Worm (Caenorhabditis elegans) whole organism, L1 larva: ENCODE measurements around the gene rad-54.B.
A peak's percentile ranks its signal among the peaks of the same experiment; 100 is the strongest.

ENCODE experiments used
- F16B12.6 ChIP-seq: fragments of 150-350 bp; optimal IDR thresholded peaks from 2 replicates; lab custom pipeline; 2014; ENCODE audit warnings: missing biosample characterization, missing genetic modification characterization
- Y116A8C.19 ChIP-seq: sonication (generic microtip); optimal IDR thresholded peaks from 2 replicates; lab custom pipeline; 2016; ENCODE audit warnings: missing compliant biosample characterization, missing genetic modification characterization, borderline replicate concordance
- aha-1 ChIP-seq: fragments of 150-350 bp; optimal IDR thresholded peaks from 2 replicates; lab custom pipeline; 2014; ENCODE audit warnings: missing biosample characterization, missing genetic modification characterization
- alr-1 ChIP-seq: fragments of 200-800 bp; sonication (Bioruptor generic); optimal IDR thresholded peaks from 2 replicates; lab custom pipeline; 2018; ENCODE audit warnings: borderline replicate concordance, mild to moderate bottlenecking, missing genetic modification characterization, missing compliant biosample characterization
- aly-2 ChIP-seq: fragments of 150-350 bp; optimal IDR thresholded peaks from 2 replicates; lab custom pipeline; 2014; ENCODE audit warnings: missing biosample characterization, missing genetic modification characterization
- ama-1 ChIP-seq: fragments of 150-350 bp; optimal IDR thresholded peaks from 2 replicates; lab custom pipeline; 2014
- blmp-1 ChIP-seq: fragments of 150-350 bp; optimal IDR thresholded peaks from 2 replicates; lab custom pipeline; 2014; ENCODE audit warnings: missing biosample characterization, missing genetic modification characterization
- ceh-63 ChIP-seq: fragments of 200-800 bp; sonication (Bioruptor generic); optimal IDR thresholded peaks from 2 replicates; lab custom pipeline; 2018; ENCODE audit warnings: mild to moderate bottlenecking, missing genetic modification characterization, missing compliant biosample characterization
- ceh-8 ChIP-seq: fragments of 200-800 bp; sonication (Bioruptor generic); optimal IDR thresholded peaks from 2 replicates; lab custom pipeline; 2018; ENCODE audit warnings: mild to moderate bottlenecking, missing genetic modification characterization, moderate library complexity, missing compliant biosample characterization
- ceh-88 ChIP-seq: fragments of 200-800 bp; sonication (Bioruptor generic); IDR thresholded peaks from 2 replicates; pipeline ENCODE4 v1.3.6; 2022; ENCODE audit warnings: missing genetic modification characterization, missing compliant biosample characterization
- dpl-1 ChIP-seq, 3 experiments: fragments of 150-350 bp in 2 of 3; sonication (generic microtip) in 1 of 3; optimal IDR thresholded peaks; 2 replicates each; lab custom pipeline; 2014 to 2017; ENCODE audit warnings: missing biosample characterization in 3 of 3, missing genetic modification characterization in 3 of 3, missing genetic modification reagents in 3 of 3
- dsc-1 ChIP-seq: sonication (generic microtip); optimal IDR thresholded peaks from 2 replicates; lab custom pipeline; 2016; ENCODE audit warnings: mild to moderate bottlenecking, missing genetic modification characterization, missing compliant biosample characterization
- efl-1 ChIP-seq, 4 experiments: fragments of 150-350 bp; optimal IDR thresholded peaks in 3 of 4; peaks in 1 of 4; 1 replicate in 1 of 4; 2 replicates in 3 of 4; lab custom pipeline; 2014; ENCODE audit warnings: missing biosample characterization in 2 of 4, missing genetic modification characterization in 2 of 4, missing genetic modification reagents in 2 of 4
- egl-27 ChIP-seq, 2 experiments: fragments of 150-350 bp in 1 of 2; sonication (generic microtip); optimal IDR thresholded peaks; 3 replicates each; lab custom pipeline; 2017 to 2018; ENCODE audit warnings: missing biosample characterization in 2 of 2, missing genetic modification characterization in 2 of 2, missing genetic modification reagents in 2 of 2
- elt-2 ChIP-seq: sonication (generic microtip); optimal IDR thresholded peaks from 2 replicates; lab custom pipeline; 2016; ENCODE audit warnings: missing genetic modification characterization, mild to moderate bottlenecking, inconsistent platforms, missing compliant biosample characterization, missing genetic modification reagents
- fkh-10 ChIP-seq: sonication (generic microtip); optimal IDR thresholded peaks from 2 replicates; lab custom pipeline; 2017; ENCODE audit warnings: missing biosample characterization, missing genetic modification reagents, missing genetic modification characterization
- fkh-4 ChIP-seq: sonication (generic microtip); optimal IDR thresholded peaks from 2 replicates; lab custom pipeline; 2016; ENCODE audit warnings: missing compliant biosample characterization, missing genetic modification characterization, borderline replicate concordance
- fkh-8 ChIP-seq: sonication (generic microtip); optimal IDR thresholded peaks from 2 replicates; lab custom pipeline; 2016; ENCODE audit warnings: mild to moderate bottlenecking, missing genetic modification characterization, missing compliant biosample characterization
- grh-1 ChIP-seq: fragments of 200-800 bp; sonication (Bioruptor generic); IDR thresholded peaks from 2 replicates; pipeline ENCODE4 v1.3.6; 2022; ENCODE audit warnings: missing genetic modification reagents, missing genetic modification characterization, missing compliant biosample characterization
- hlh-4 ChIP-seq: sonication (generic microtip); optimal IDR thresholded peaks from 2 replicates; lab custom pipeline; 2016; ENCODE audit warnings: mild to moderate bottlenecking, missing genetic modification characterization, missing compliant biosample characterization
- hpl-2 ChIP-seq: fragments of 150-350 bp; optimal IDR thresholded peaks from 2 replicates; lab custom pipeline; 2014; ENCODE audit warnings: missing biosample characterization, missing genetic modification reagents, missing genetic modification characterization
- irx-1 ChIP-seq: sonication (generic microtip); optimal IDR thresholded peaks from 2 replicates; lab custom pipeline; 2016; ENCODE audit warnings: missing genetic modification characterization, missing compliant biosample characterization
- lin-13 ChIP-seq: fragments of 150-350 bp; optimal IDR thresholded peaks from 2 replicates; lab custom pipeline; 2014; ENCODE audit warnings: missing biosample characterization, missing genetic modification reagents, missing genetic modification characterization
- lin-14 ChIP-seq: fragments of 200-800 bp; sonication (Bioruptor generic); optimal IDR thresholded peaks from 2 replicates; lab custom pipeline; 2018; ENCODE audit warnings: mild to moderate bottlenecking, missing genetic modification characterization, moderate library complexity, missing compliant biosample characterization
- lin-15B ChIP-seq: fragments of 150-350 bp; sonication (generic microtip); optimal IDR thresholded peaks from 3 replicates; lab custom pipeline; 2014; ENCODE audit warnings: missing biosample characterization, missing genetic modification characterization
- lir-3 ChIP-seq: sonication (generic microtip); optimal IDR thresholded peaks from 2 replicates; lab custom pipeline; 2016; ENCODE audit warnings: mild to moderate bottlenecking, missing genetic modification characterization, moderate library complexity, missing compliant biosample characterization; ENCODE audit not compliant: poor library complexity
- lsy-2 ChIP-seq, 2 experiments: fragments of 150-350 bp; optimal IDR thresholded peaks; 2 replicates each; lab custom pipeline; 2014; ENCODE audit warnings: missing biosample characterization in 2 of 2, missing genetic modification characterization in 2 of 2
- mep-1 ChIP-seq: fragments of 150-350 bp; optimal IDR thresholded peaks from 2 replicates; lab custom pipeline; 2014; ENCODE audit warnings: missing biosample characterization, missing genetic modification characterization
- nhr-20 ChIP-seq: sonication (generic microtip); optimal IDR thresholded peaks from 2 replicates; lab custom pipeline; 2016; ENCODE audit warnings: mild to moderate bottlenecking, missing genetic modification characterization, missing compliant biosample characterization
- nhr-71 ChIP-seq: sonication (generic microtip); optimal IDR thresholded peaks from 2 replicates; lab custom pipeline; 2016; ENCODE audit warnings: mild to moderate bottlenecking, missing genetic modification characterization, moderate library complexity, missing compliant biosample characterization
- nhr-76 ChIP-seq: sonication (generic microtip); optimal IDR thresholded peaks from 2 replicates; lab custom pipeline; 2017; ENCODE audit warnings: missing biosample characterization, missing genetic modification characterization
- nhr-77 ChIP-seq: fragments of 150-350 bp; optimal IDR thresholded peaks from 2 replicates; lab custom pipeline; 2014; ENCODE audit warnings: missing biosample characterization, missing genetic modification characterization
- nhr-84 ChIP-seq: sonication (generic microtip); optimal IDR thresholded peaks from 2 replicates; lab custom pipeline; 2017; ENCODE audit warnings: missing biosample characterization, missing genetic modification characterization
- nhr-85 ChIP-seq: sonication (generic microtip); peaks from one replicate; lab custom pipeline; 2016; ENCODE audit warnings: missing genetic modification characterization, inconsistent platforms, missing compliant biosample characterization
- pqm-1 ChIP-seq: sonication (generic microtip); optimal IDR thresholded peaks from 3 replicates; lab custom pipeline; 2017; ENCODE audit warnings: missing biosample characterization, missing genetic modification characterization
- sup-37 ChIP-seq: fragments of 200-800 bp; sonication (Bioruptor generic); optimal IDR thresholded peaks from 2 replicates; lab custom pipeline; 2018; ENCODE audit warnings: mild to moderate bottlenecking, missing genetic modification characterization, missing compliant biosample characterization
- swsn-7 ChIP-seq: sonication (generic microtip); optimal IDR thresholded peaks from 2 replicates; lab custom pipeline; 2016; ENCODE audit warnings: missing genetic modification characterization, missing compliant biosample characterization
- tbx-2 ChIP-seq: sonication (generic microtip); optimal IDR thresholded peaks from 2 replicates; lab custom pipeline; 2016; ENCODE audit warnings: missing genetic modification characterization, missing compliant biosample characterization
- tlp-1 ChIP-seq: fragments of 150-350 bp; optimal IDR thresholded peaks from 2 replicates; lab custom pipeline; 2014; ENCODE audit warnings: missing biosample characterization, missing genetic modification characterization
- unc-130 ChIP-seq: fragments of 150-350 bp; optimal IDR thresholded peaks from 2 replicates; lab custom pipeline; 2017; ENCODE audit warnings: missing biosample characterization, missing genetic modification characterization, inconsistent platforms
- unc-30 ChIP-seq: sonication (generic microtip); optimal IDR thresholded peaks from 2 replicates; lab custom pipeline; 2017; ENCODE audit warnings: missing biosample characterization, missing genetic modification characterization
- unc-62 ChIP-seq: fragments of 150-350 bp; optimal IDR thresholded peaks from 2 replicates; lab custom pipeline; 2014; ENCODE audit warnings: missing biosample characterization, missing genetic modification reagents, missing genetic modification characterization
- unc-86 ChIP-seq: sonication (generic microtip); optimal IDR thresholded peaks from 2 replicates; lab custom pipeline; 2016; ENCODE audit warnings: missing genetic modification characterization, missing compliant biosample characterization
- vab-15 ChIP-seq: sonication (generic microtip); optimal IDR thresholded peaks from 2 replicates; lab custom pipeline; 2017; ENCODE audit warnings: missing genotype, mild to moderate bottlenecking, missing genetic modification characterization, missing compliant biosample characterization
- xbp-1 ChIP-seq: sonication (generic microtip); optimal IDR thresholded peaks from 2 replicates; lab custom pipeline; 2016; ENCODE audit warnings: missing genetic modification characterization, missing compliant biosample characterization
- zip-4 ChIP-seq: fragments of 200-800 bp; sonication (Bioruptor generic); optimal IDR thresholded peaks from 2 replicates; lab custom pipeline; 2018; ENCODE audit warnings: mild to moderate bottlenecking, missing genetic modification characterization, moderate library complexity, missing compliant biosample characterization
- ztf-4 ChIP-seq: fragments of 150-350 bp; optimal IDR thresholded peaks from 2 replicates; lab custom pipeline; 2014; ENCODE audit warnings: missing biosample characterization, missing genetic modification characterization

Gene rad-54.B

DNA sequence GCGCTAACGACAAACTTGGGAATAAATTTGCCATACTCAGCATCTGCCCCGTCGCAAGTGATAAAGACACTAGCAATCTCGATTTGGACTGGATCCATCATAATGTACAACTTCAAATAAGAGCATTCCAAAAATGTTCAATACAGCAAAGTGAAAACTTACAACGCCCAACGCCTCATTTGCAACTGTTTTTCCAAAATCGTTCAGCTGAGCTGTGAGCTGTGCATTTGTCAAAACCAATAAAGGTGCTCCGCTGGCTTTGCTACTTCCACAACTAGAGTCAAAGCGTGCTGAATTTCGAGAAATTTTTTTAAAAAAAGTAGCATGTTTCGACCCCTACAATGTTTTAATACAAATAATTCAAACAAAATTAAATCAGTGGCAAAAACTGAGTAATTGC lies 18.8 kb upstream of the rad-54.B start, which contains the start of gene Y116A8C.49:
Gene Y116A8C.49, minus strand, starts transcription at position 101 of the 400 bp plus-strand sequence.
- TF ChIP-seq aly-2 (tag; lab: Kevin White, UChicago) (no peak), mep-1 (tag; lab: Kevin White, UChicago) (no peak), lin-14 (GFP tag; lab: Kevin White, UChicago) (no peak), alr-1 (no peak), nhr-76 (no peak), swsn-7 (no peak), egl-27 (tag; optimal IDR thresholded peaks at IDR 0.05; lab: Kevin White, UChicago) (no peak), elt-2 (tag; lab: Kevin White, UChicago) (no peak), ceh-8 (GFP tag; lab: Kevin White, UChicago) (no peak), lin-13 (GFP tag; lab: Kevin White, UChicago) (no peak), aha-1 (no peak), nhr-20 (tag; lab: Kevin White, UChicago) (no peak), sup-37 (GFP tag; lab: Kevin White, UChicago) (no peak), hlh-4 (tag; lab: Kevin White, UChicago) (no peak), vab-15 (tag; lab: Kevin White, UChicago) (no peak), zip-4 (GFP tag; lab: Kevin White, UChicago) (no peak), unc-30 (tag; lab: Kevin White, UChicago) (no peak)
- TF ChIP-seq, all 84 proteins: peak for 0

DNA sequence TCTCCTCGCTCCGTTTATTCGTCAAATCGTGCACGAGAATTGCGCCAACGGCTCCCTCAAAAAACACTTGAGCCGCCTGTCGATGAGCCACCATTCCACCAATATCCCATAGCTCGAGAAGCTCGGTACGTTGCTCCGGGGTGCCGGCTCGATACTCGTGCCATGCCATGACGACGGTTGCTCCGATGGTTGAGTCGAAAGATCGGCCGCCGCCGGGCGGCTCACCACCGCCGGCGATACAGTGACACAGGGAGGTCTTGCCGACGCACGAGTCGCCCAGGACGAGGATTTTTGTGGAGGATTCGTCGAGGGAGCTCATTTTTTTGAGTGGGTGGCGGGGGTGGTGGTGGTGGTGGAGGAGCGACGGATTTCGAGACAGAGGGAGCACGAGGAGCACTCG lies 13.8 kb upstream of the rad-54.B start:
- no peak for TF ChIP-seq F16B12.6 (tag; lab: Kevin White, UChicago)
- TF ChIP-seq nhr-85 (tag; lab: Kevin White, UChicago), result no peak
- TF ChIP-seq grh-1 (GFP tag; lab: Robert Waterston, UW), result 0 out of 2 replicates have a peak, but pooled peaks have one; percentile 34
- no peak for TF ChIP-seq lir-3
- no peak for TF ChIP-seq unc-86 (tag; lab: Kevin White, UChicago)
- no peak for TF ChIP-seq nhr-77 (tag; lab: Kevin White, UChicago)
- TF ChIP-seq dsc-1, result no peak

DNA sequence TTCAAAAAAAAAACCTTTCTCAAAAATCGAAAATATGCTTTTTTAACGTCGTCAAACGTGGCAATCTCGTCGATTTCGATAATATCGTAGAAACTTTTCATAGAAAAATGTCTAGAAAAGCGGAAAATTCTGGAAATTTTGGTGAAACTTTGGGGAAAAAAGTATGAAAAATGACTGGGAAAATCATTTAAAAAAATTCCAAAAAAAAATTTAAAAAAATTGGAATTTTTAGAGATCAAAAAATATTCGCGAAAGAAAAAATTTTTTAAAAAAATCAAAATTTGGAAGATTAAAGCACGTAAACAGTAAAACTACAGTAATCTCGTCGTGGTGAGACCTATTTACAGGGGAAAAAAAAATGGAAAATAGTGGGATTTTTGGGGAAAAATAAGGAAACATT lies 10.9 kb upstream of the rad-54.B start, which contains the start of gene Y116A8C.10:
Gene Y116A8C.10, minus strand, starts transcription at position 101 of the 400 bp plus-strand sequence.
- no peak for TF ChIP-seq unc-130 (tag; lab: Kevin White, UChicago)
- TF ChIP-seq pqm-1, result no peak
- TF ChIP-seq unc-62 (GFP tag; lab: Kevin White, UChicago), result no peak
- TF ChIP-seq ceh-88, result no peak
- TF ChIP-seq nhr-84 (tag; lab: Kevin White, UChicago), result no peak
- TF ChIP-seq lin-15B (tag; lab: Kevin White, UChicago), result no peak
- no peak for TF ChIP-seq dpl-1 (GFP tag; optimal IDR thresholded peaks at IDR 0.05; lab: Kevin White, UChicago)
- no peak for TF ChIP-seq tbx-2 (tag; lab: Kevin White, UChicago)
- TF ChIP-seq nhr-71, result no peak
- TF ChIP-seq efl-1 (optimal IDR thresholded peaks at IDR 0.05; lab: Kevin White, UChicago), result no peak
- TF ChIP-seq efl-1 (GFP tag; optimal IDR thresholded peaks at IDR 0.05 in 1 of 2; lab: Kevin White, UChicago), result no peak
- TF ChIP-seq fkh-10, result no peak
- TF ChIP-seq F16B12.6 (tag; lab: Kevin White, UChicago), result no peak
- TF ChIP-seq lin-13 (GFP tag; lab: Kevin White, UChicago), result no peak
- TF ChIP-seq swsn-7, result no peak
- TF ChIP-seq irx-1 (tag; lab: Kevin White, UChicago), result no peak
- TF ChIP-seq fkh-8 (tag; lab: Kevin White, UChicago), result no peak
- TF ChIP-seq aha-1, result no peak
- TF ChIP-seq tlp-1, result no peak
- TF ChIP-seq, all 84 proteins: peak for 0

DNA sequence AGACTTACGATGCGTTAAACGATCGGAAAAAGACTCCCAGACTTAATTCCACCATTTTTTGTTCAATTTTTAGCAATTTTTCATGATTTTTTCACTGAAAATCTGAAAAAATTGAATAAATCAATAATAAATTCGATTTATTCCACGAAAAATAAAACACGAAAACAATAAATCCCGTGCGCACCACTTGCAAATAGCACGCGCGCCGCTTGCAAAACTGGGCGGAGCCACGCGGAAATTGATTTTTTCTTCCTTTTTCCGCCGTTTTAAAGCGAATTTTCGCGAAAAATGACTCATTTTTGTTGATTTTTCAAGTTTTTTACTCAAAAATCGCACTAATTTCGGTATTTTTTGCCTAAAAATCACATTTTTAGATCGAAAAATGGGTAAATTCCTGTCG lies 3.1 kb upstream of the rad-54.B start, which contains the start of the genes Y116A8C.9 and arf-6:
Gene Y116A8C.9, minus strand, starts transcription at position 55 of the 400 bp plus-strand sequence.
Gene arf-6, plus strand, starts transcription at position 375 of the 400 bp plus-strand sequence.
- TF ChIP-seq hpl-2 (GFP tag; lab: Kevin White, UChicago), result no peak
- peak; percentile 25 for TF ChIP-seq elt-2 (tag; lab: Kevin White, UChicago)
- TF ChIP-seq xbp-1 (tag; lab: Kevin White, UChicago), result peak; percentile 68
- no peak for TF ChIP-seq ama-1
- TF ChIP-seq blmp-1 (tag; lab: Kevin White, UChicago), result peak; percentile 2
- TF ChIP-seq Y116A8C.19 (tag; lab: Kevin White, UChicago), result no peak
- peak; percentile 42 to 62 for TF ChIP-seq efl-1 (optimal IDR thresholded peaks at IDR 0.05; lab: Kevin White, UChicago)
- TF ChIP-seq efl-1 (GFP tag; optimal IDR thresholded peaks at IDR 0.05 in 1 of 2; lab: Kevin White, UChicago), result peak; percentile 49 to 93
- peak; percentile 9 for TF ChIP-seq nhr-77 (tag; lab: Kevin White, UChicago)
- TF ChIP-seq lsy-2 (tag; optimal IDR thresholded peaks at IDR 0.05; lab: Kevin White, UChicago), result peak; percentile 57 to 67
- TF ChIP-seq zip-4 (GFP tag; lab: Kevin White, UChicago), result no peak
- peak; percentile 31; the same call in 1 of the 2 replicates for TF ChIP-seq grh-1 (GFP tag; lab: Robert Waterston, UW)
- peak; percentile 47 for TF ChIP-seq ztf-4 (tag; lab: Kevin White, UChicago)
- TF ChIP-seq tbx-2 (tag; lab: Kevin White, UChicago), result peak; percentile 73
- TF ChIP-seq fkh-4 (tag; lab: Kevin White, UChicago), result no peak
- TF ChIP-seq lin-15B (tag; lab: Kevin White, UChicago), result no peak
- no peak for TF ChIP-seq aly-2 (tag; lab: Kevin White, UChicago)
- TF ChIP-seq ceh-63 (GFP tag; lab: Kevin White, UChicago), result no peak
- TF ChIP-seq pqm-1, result no peak
- no peak for TF ChIP-seq tlp-1
